Fruit fly (Drosophila melanogaster) whole organism, embryonic: ENCODE measurements around the gene mus201.

Experiments
- Antp ChIP-seq: fragments of 200-800 bp; sonication (Bioruptor generic); optimal IDR thresholded peaks from 3 replicates; lab custom pipeline; 2016; ENCODE audit warnings: missing biosample characterization, missing genetic modification characterization
- CG11247 ChIP-seq: fragments of 200-800 bp; sonication (Bioruptor generic); IDR thresholded peaks from 2 replicates; pipeline ENCODE4 v1.3.6; 2022; ENCODE audit warnings: missing biosample characterization, missing genetic modification characterization
- CG12391 ChIP-seq: fragments of 200-800 bp; sonication (Bioruptor generic); optimal IDR thresholded peaks from 3 replicates; lab custom pipeline; 2018; ENCODE audit warnings: missing biosample characterization, mild to moderate bottlenecking, missing genetic modification characterization, moderate library complexity
- CG13296 ChIP-seq: fragments of 200-800 bp; sonication (Bioruptor generic); optimal IDR thresholded peaks from 3 replicates; lab custom pipeline; 2018; ENCODE audit warnings: missing biosample characterization, mild to moderate bottlenecking, missing genetic modification characterization
- CG14441 ChIP-seq: fragments of 200-800 bp; sonication (Bioruptor generic); IDR thresholded peaks from 2 replicates; pipeline ENCODE4 v1.3.6; 2022; ENCODE audit warnings: missing biosample characterization, missing genetic modification characterization
- CG15269 ChIP-seq: fragments of 200-800 bp; sonication (Bioruptor generic); optimal IDR thresholded peaks from 2 replicates; lab custom pipeline; 2018; ENCODE audit warnings: missing biosample characterization, mild to moderate bottlenecking, missing genetic modification characterization, moderate library complexity
- CG17385 ChIP-seq: fragments of 200-800 bp; sonication (Bioruptor generic); optimal IDR thresholded peaks from 3 replicates; lab custom pipeline; 2018; ENCODE audit warnings: missing biosample characterization, mild to moderate bottlenecking, missing genetic modification characterization
- CG2875 ChIP-seq: fragments of 200-800 bp; sonication (Bioruptor generic); optimal IDR thresholded peaks from 2 replicates; lab custom pipeline; 2017; ENCODE audit warnings: missing biosample characterization, mild to moderate bottlenecking, missing genetic modification characterization, missing genetic modification reagents
- CG3163 ChIP-seq: fragments of 200-800 bp; sonication (Bioruptor generic); optimal IDR thresholded peaks from 3 replicates; lab custom pipeline; 2016; ENCODE audit warnings: missing biosample characterization, missing genetic modification characterization
- CG32772 ChIP-seq: fragments of 200-800 bp; sonication (Bioruptor generic); IDR thresholded peaks from 2 replicates; pipeline ENCODE4 v1.3.6; 2022; ENCODE audit warnings: missing biosample characterization, missing genetic modification characterization
- CG3847 ChIP-seq: fragments of 200-800 bp; sonication (Bioruptor generic); IDR thresholded peaks from 2 replicates; pipeline ENCODE4 v1.3.6; 2022; ENCODE audit warnings: missing biosample characterization, missing genetic modification characterization
- CG4854 ChIP-seq: fragments of 200-800 bp; sonication (Bioruptor generic); optimal IDR thresholded peaks from 2 replicates; lab custom pipeline; 2016; ENCODE audit warnings: missing biosample characterization, missing genetic modification characterization, inconsistent platforms
- CG8944 ChIP-seq: fragments of 200-800 bp; sonication (Bioruptor generic); optimal IDR thresholded peaks from 3 replicates; lab custom pipeline; 2016; ENCODE audit warnings: missing biosample characterization, missing genetic modification characterization
- CG9932 ChIP-seq: fragments of 200-800 bp; sonication (Bioruptor generic); IDR thresholded peaks from 2 replicates; pipeline ENCODE4 v1.3.6; 2022; ENCODE audit warnings: missing biosample characterization, missing genetic modification characterization
- Drgx ChIP-seq: fragments of 200-800 bp; sonication (Bioruptor generic); IDR thresholded peaks from 2 replicates; pipeline ENCODE4 v1.3.6; 2022; ENCODE audit warnings: missing biosample characterization, missing genetic modification characterization
- E2f2 ChIP-seq: fragments of 200-800 bp; sonication (Bioruptor generic); IDR thresholded peaks from 2 replicates; pipeline ENCODE4 v1.3.6; 2022; ENCODE audit warnings: missing biosample characterization, missing genetic modification characterization
- Hmr ChIP-seq: fragments of 200-800 bp; sonication (Bioruptor generic); optimal IDR thresholded peaks from 3 replicates; lab custom pipeline; 2017; ENCODE audit warnings: mild to moderate bottlenecking, missing biosample characterization, missing genetic modification reagents, missing genetic modification characterization
- Hr78 ChIP-seq, 2 experiments: fragments of 200-800 bp in 1 of 2; fragments of >200 bp in 1 of 2; sonication (Bioruptor generic) in 1 of 2; optimal IDR thresholded peaks; 2 replicates each; lab custom pipeline; 2017 to 2019; ENCODE audit warnings: missing biosample characterization in 2 of 2, missing genetic modification characterization in 2 of 2, mild to moderate bottlenecking in 1 of 2, moderate library complexity in 1 of 2
- MBD-R2 ChIP-seq: fragments of 200-800 bp; sonication (Bioruptor generic); IDR thresholded peaks from 2 replicates; pipeline ENCODE4 v1.3.6; 2022; ENCODE audit warnings: missing biosample characterization, missing genetic modification characterization
- Med ChIP-seq: fragments of 200-800 bp; sonication (Bioruptor generic); peaks from one replicate; lab custom pipeline; 2016; ENCODE audit warnings: missing biosample characterization, missing genetic modification characterization, mild to moderate bottlenecking, inconsistent platforms, moderate library complexity
- Mrtf ChIP-seq: fragments of 200-800 bp; sonication (Bioruptor generic); IDR thresholded peaks from 3 replicates; pipeline ENCODE4 v1.3.6; 2022; ENCODE audit warnings: missing biosample characterization, missing genetic modification characterization
- abd-A ChIP-seq: fragments of 200-800 bp; sonication (Bioruptor generic); optimal IDR thresholded peaks from 3 replicates; lab custom pipeline; 2019; ENCODE audit warnings: missing biosample characterization, mild to moderate bottlenecking, missing genetic modification characterization, moderate library complexity
- aop ChIP-seq: fragments of 200-800 bp; sonication (Bioruptor generic); IDR thresholded peaks from 2 replicates; pipeline ENCODE4 v1.3.6; 2022; ENCODE audit warnings: missing biosample characterization, missing genetic modification characterization
- bcd ChIP-seq: fragments of 200-800 bp; sonication (Bioruptor generic); optimal IDR thresholded peaks from 2 replicates; lab custom pipeline; 2017; ENCODE audit warnings: missing biosample characterization, mild to moderate bottlenecking, missing genetic modification characterization
- cg ChIP-seq: fragments of 200-800 bp; sonication (Bioruptor generic); optimal IDR thresholded peaks from 3 replicates; lab custom pipeline; 2019; ENCODE audit warnings: missing biosample characterization, mild to moderate bottlenecking, missing genetic modification characterization, moderate library complexity
- chinmo ChIP-seq: fragments of 200-800 bp; sonication (Bioruptor generic); IDR thresholded peaks from 4 replicates; pipeline ENCODE4 v1.3.6; 2022; ENCODE audit warnings: missing biosample characterization, missing genetic modification characterization; ENCODE audit not compliant: partially characterized antibody
- crol ChIP-seq: fragments of 200-800 bp; sonication (Bioruptor generic); IDR thresholded peaks from 2 replicates; pipeline ENCODE4 v1.3.6; 2022; ENCODE audit warnings: missing biosample characterization, missing genetic modification characterization
- gcm ChIP-seq: fragments of 200-800 bp; sonication (Bioruptor generic); optimal IDR thresholded peaks from 2 replicates; lab custom pipeline; 2019; ENCODE audit warnings: missing biosample characterization, mild to moderate bottlenecking, missing genetic modification characterization, moderate library complexity
- gt ChIP-seq: fragments of 200-800 bp; sonication (Bioruptor generic); IDR thresholded peaks from 2 replicates; pipeline ENCODE4 v1.3.6; 2022; ENCODE audit warnings: missing biosample characterization, missing genetic modification characterization
- jigr1 ChIP-seq: fragments of 200-800 bp; sonication (Bioruptor generic); IDR thresholded peaks from 3 replicates; pipeline ENCODE4 v1.3.6; 2022; ENCODE audit warnings: missing biosample characterization, missing genetic modification characterization
- nau ChIP-seq: fragments of 200-800 bp; sonication (Bioruptor generic); optimal IDR thresholded peaks from 3 replicates; lab custom pipeline; 2017; ENCODE audit warnings: missing biosample characterization, mild to moderate bottlenecking, missing genetic modification characterization, missing genetic modification reagents
- nerfin-2 ChIP-seq: fragments of 200-800 bp; sonication (Bioruptor generic); IDR thresholded peaks from 2 replicates; pipeline ENCODE4 v1.3.6; 2022; ENCODE audit warnings: missing biosample characterization, missing genetic modification characterization; ENCODE audit not compliant: partially characterized antibody
- odd ChIP-seq: fragments of 200-800 bp; sonication (Bioruptor generic); optimal IDR thresholded peaks from 2 replicates; lab custom pipeline; 2017; ENCODE audit warnings: missing biosample characterization, mild to moderate bottlenecking, missing genetic modification characterization
- pros ChIP-seq: fragments of 200-800 bp; sonication (Bioruptor generic); optimal IDR thresholded peaks from 3 replicates; lab custom pipeline; 2019; ENCODE audit warnings: missing biosample characterization, mild to moderate bottlenecking, missing genetic modification characterization, moderate library complexity
- sens ChIP-seq: fragments of 200-800 bp; sonication (Bioruptor generic); peaks from one replicate; lab custom pipeline; 2016; ENCODE audit warnings: missing biosample characterization, missing genetic modification characterization
- sim ChIP-seq: fragments of 200-800 bp; sonication (Bioruptor generic); IDR thresholded peaks from 2 replicates; pipeline ENCODE4 v1.3.6; 2022; ENCODE audit warnings: missing biosample characterization, missing genetic modification characterization
- sob ChIP-seq: fragments of 200-800 bp; sonication (Bioruptor generic); IDR thresholded peaks from 2 replicates; pipeline ENCODE4 v1.3.6; 2022; ENCODE audit warnings: missing biosample characterization, missing genetic modification characterization
- sr ChIP-seq: fragments of 200-800 bp; sonication (Bioruptor generic); IDR thresholded peaks from 3 replicates; pipeline ENCODE4 v1.3.6; 2022; ENCODE audit warnings: missing biosample characterization, missing genetic modification characterization
- stwl ChIP-seq: fragments of 200-800 bp; sonication (Bioruptor generic); optimal IDR thresholded peaks from 3 replicates; lab custom pipeline; 2018; ENCODE audit warnings: missing biosample characterization, mild to moderate bottlenecking, missing genetic modification characterization, moderate library complexity
- twi ChIP-seq: fragments of 200-800 bp; optimal IDR thresholded peaks from 2 replicates; lab custom pipeline; 2019; ENCODE audit warnings: missing biosample characterization, mild to moderate bottlenecking, missing genetic modification characterization, moderate library complexity
- tx ChIP-seq: fragments of 200-800 bp; sonication (Bioruptor generic); optimal IDR thresholded peaks from 2 replicates; lab custom pipeline; 2016; ENCODE audit warnings: missing biosample characterization, missing genetic modification characterization

Gene mus201

DNA sequence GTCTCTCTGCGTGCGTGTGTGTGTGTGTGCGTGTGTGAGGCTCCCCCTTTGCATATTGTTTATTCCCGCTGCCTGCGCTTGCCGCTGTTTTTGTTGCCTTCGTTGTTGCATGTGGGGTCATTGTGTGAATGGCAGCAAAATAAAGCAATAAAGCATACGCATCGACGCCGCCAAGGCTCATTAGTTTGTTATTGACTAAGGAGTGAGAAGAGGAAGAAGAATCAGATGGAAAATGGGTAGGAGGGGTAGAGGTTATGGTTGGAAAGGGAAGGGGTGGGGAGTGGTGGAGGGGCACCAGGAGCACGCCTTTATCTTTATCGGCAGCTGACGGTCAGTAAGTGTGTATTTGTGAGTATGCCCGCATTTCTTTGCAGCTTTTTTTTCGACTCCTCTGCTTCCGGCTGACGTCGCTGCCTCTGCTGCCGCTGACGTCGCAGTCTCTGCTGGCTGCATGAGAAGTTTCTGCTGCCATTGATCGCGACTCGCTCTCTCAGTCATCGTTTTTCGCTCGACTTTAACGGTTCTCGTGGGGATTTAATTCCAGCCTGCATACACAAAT, 18.5 kb upstream of the mus201 start (continued):
- no peak for TF ChIP-seq jigr1
- TF ChIP-seq chinmo (GFP tag; lab: Robert Waterston, UW), result 0 out of 4 replicates have a peak, but pooled peaks have one; percentile 47
- 0 out of 2 replicates have a peak, but pooled peaks have one; percentile 39 for TF ChIP-seq nerfin-2 (GFP tag; lab: Robert Waterston, UW)
- peak; percentile 1 for TF ChIP-seq abd-A (tag; lab: Kevin White, UChicago)
- no peak for TF ChIP-seq nau (GFP tag; lab: Kevin White, UChicago)
- TF ChIP-seq gt (GFP tag; lab: Robert Waterston, UW), result no peak
- TF ChIP-seq CG32772 (GFP tag; lab: Robert Waterston, UW), result no peak
- no peak for TF ChIP-seq CG8944 (GFP tag; lab: Kevin White, UChicago)
- TF ChIP-seq bcd (GFP tag; lab: Kevin White, UChicago), result no peak
- TF ChIP-seq Mrtf (GFP tag; lab: Robert Waterston, UW), result 0 out of 3 replicates have a peak, but pooled peaks have one; percentile 17
- TF ChIP-seq Hmr (GFP tag; lab: Kevin White, UChicago), result no peak
- TF ChIP-seq CG2875 (GFP tag; lab: Kevin White, UChicago), result no peak
- TF ChIP-seq MBD-R2 (GFP tag; lab: Robert Waterston, UW), result no peak
- TF ChIP-seq sob, result no peak
- peak; percentile 77 for TF ChIP-seq pros (GFP tag; lab: Kevin White, UChicago)
- TF ChIP-seq sim (GFP tag; lab: Robert Waterston, UW), result no peak
- no peak for TF ChIP-seq Drgx (GFP tag; lab: Robert Waterston, UW)
- no peak for TF ChIP-seq CG9932 (GFP tag; lab: Robert Waterston, UW)
- peak; percentile 68 for TF ChIP-seq cg (GFP tag; lab: Kevin White, UChicago)
- no peak for TF ChIP-seq E2f2 (GFP tag; lab: Robert Waterston, UW)
- TF ChIP-seq CG11247 (GFP tag; lab: Robert Waterston, UW), result no peak
- TF ChIP-seq CG12391 (tag; lab: Kevin White, UChicago), result no peak
- no peak for TF ChIP-seq CG15269 (tag; lab: Kevin White, UChicago)
- TF ChIP-seq CG3163 (GFP tag; lab: Kevin White, UChicago), result no peak
- no peak for TF ChIP-seq CG3847 (GFP tag; lab: Robert Waterston, UW)
- no peak for TF ChIP-seq Antp (GFP tag; lab: Kevin White, UChicago)
- TF ChIP-seq tx (GFP tag; lab: Kevin White, UChicago), result no peak
- peak; percentile 84 for TF ChIP-seq gcm
- TF ChIP-seq CG17385, result peak; percentile 64
- TF ChIP-seq stwl, result no peak
- TF ChIP-seq CG14441, result no peak
- peak; percentile 34; the same call in 1 of the 2 replicates for TF ChIP-seq aop (GFP tag; lab: Robert Waterston, UW)
- peak; percentile 49 for TF ChIP-seq twi (tag; lab: Kevin White, UChicago)
- TF ChIP-seq sr (GFP tag; lab: Robert Waterston, UW), result no peak
- TF ChIP-seq crol (GFP tag; lab: Robert Waterston, UW), result peak; percentile 81
- no peak for TF ChIP-seq CG4854
- peak; percentile 36 for TF ChIP-seq odd (GFP tag; lab: Kevin White, UChicago)
- TF ChIP-seq sens (GFP tag; lab: Kevin White, UChicago), result peak; percentile 22
- TF ChIP-seq Hr78 (GFP tag; optimal IDR thresholded peaks at IDR 0.05; lab: Kevin White, UChicago), result peak in 1 of 2 experiments; percentile 79
- TF ChIP-seq CG13296 (GFP tag; lab: Kevin White, UChicago), result no peak
- peak; percentile 1 for TF ChIP-seq Med (GFP tag; lab: Kevin White, UChicago)
